Fruit fly (Drosophila melanogaster) whole organism, wandering third instar larva: ENCODE data around the gene CG10996.
A peak's percentile ranks its signal among the peaks of the same experiment; 100 is the strongest.

Source experiments
- Abd-B ChIP-seq: fragments of >200 bp; optimal IDR thresholded peaks from 2 replicates; lab custom pipeline; 2017; ENCODE audit warnings: missing biosample characterization, missing genetic modification characterization
- CG32264 ChIP-seq: fragments of 200-800 bp; sonication (Bioruptor generic); optimal IDR thresholded peaks from 2 replicates; lab custom pipeline; 2016; ENCODE audit warnings: missing biosample characterization, missing genetic modification characterization
- CG9705 ChIP-seq: fragments of 200-800 bp; sonication (Bioruptor generic); optimal IDR thresholded peaks from 2 replicates; lab custom pipeline; 2018; ENCODE audit warnings: missing biosample characterization, mild to moderate bottlenecking, missing genetic modification characterization
- CrebA ChIP-seq: fragments of 200-800 bp; sonication (Bioruptor generic); optimal IDR thresholded peaks from 2 replicates; lab custom pipeline; 2016; ENCODE audit warnings: missing biosample characterization, mild to moderate bottlenecking, missing genetic modification characterization, borderline replicate concordance
- Dfd ChIP-seq: fragments of >200 bp; optimal IDR thresholded peaks from 2 replicates; lab custom pipeline; 2017; ENCODE audit warnings: missing biosample characterization, missing genetic modification characterization
- Dif ChIP-seq: fragments of 200-275, 200-300 bp; sonication (Bioruptor generic); optimal IDR thresholded peaks from 2 replicates; lab custom pipeline; 2018; ENCODE audit warnings: missing biosample characterization, missing genetic modification characterization; ENCODE audit not compliant: partially characterized antibody
- GATAd ChIP-seq: sonication (Bioruptor generic); optimal IDR thresholded peaks from 2 replicates; lab custom pipeline; 2016; ENCODE audit warnings: missing biosample characterization, missing genetic modification characterization
- HLH106 ChIP-seq: fragments of 200-800 bp; optimal IDR thresholded peaks from 3 replicates; lab custom pipeline; 2019; ENCODE audit warnings: missing biosample characterization, mild to moderate bottlenecking, missing genetic modification characterization, moderate library complexity
- Hnf4 ChIP-seq: fragments of 200-800 bp; sonication (Bioruptor generic); optimal IDR thresholded peaks from 2 replicates; lab custom pipeline; 2016; ENCODE audit warnings: missing biosample characterization, mild to moderate bottlenecking, missing genetic modification characterization
- Hr78 ChIP-seq: fragments of >200 bp; optimal IDR thresholded peaks from 2 replicates; lab custom pipeline; 2017; ENCODE audit warnings: missing biosample characterization, missing genetic modification characterization
- Hr83 ChIP-seq: fragments of 200-300 bp; sonication (Bioruptor generic); optimal IDR thresholded peaks from 2 replicates; lab custom pipeline; 2016; ENCODE audit warnings: missing biosample characterization, mild to moderate bottlenecking, missing genetic modification characterization, moderate library complexity; ENCODE audit not compliant: poor library complexity, severe bottlenecking
- Jra ChIP-seq: sonication (Bioruptor generic); optimal IDR thresholded peaks from 2 replicates; lab custom pipeline; 2016; ENCODE audit warnings: missing biosample characterization, missing genetic modification characterization
- Mio ChIP-seq: sonication (Bioruptor generic); optimal IDR thresholded peaks from 2 replicates; lab custom pipeline; 2016; ENCODE audit warnings: missing biosample characterization, missing genetic modification characterization
- Myc ChIP-seq: fragments of >200 bp; optimal IDR thresholded peaks from 2 replicates; lab custom pipeline; 2017
- N ChIP-seq: fragments of >200 bp; optimal IDR thresholded peaks from 2 replicates; lab custom pipeline; 2018; ENCODE audit warnings: missing biosample characterization, missing external identifiers, missing genetic modification characterization
- OdsH ChIP-seq: fragments of 200-800 bp; sonication (Bioruptor generic); optimal IDR thresholded peaks from 2 replicates; lab custom pipeline; 2016; ENCODE audit warnings: missing biosample characterization, mild to moderate bottlenecking, missing genetic modification characterization
- Rel ChIP-seq, 2 experiments: fragments of 200-800 bp; sonication (Bioruptor generic) in 1 of 2; optimal IDR thresholded peaks; 2 replicates in 1 of 2; 3 replicates in 1 of 2; lab custom pipeline; 2016 to 2019; ENCODE audit warnings: mild to moderate bottlenecking in 2 of 2, missing biosample characterization in 2 of 2, missing genetic modification characterization in 2 of 2, moderate library complexity in 1 of 2
- Sp1 ChIP-seq: fragments of 200-800 bp; sonication (Bioruptor generic); optimal IDR thresholded peaks from 3 replicates; lab custom pipeline; 2019; ENCODE audit warnings: missing biosample characterization, mild to moderate bottlenecking, missing genetic modification characterization, moderate library complexity
- Vsx2 ChIP-seq: fragments of 200-300, 225-300 bp; sonication (Bioruptor generic); optimal IDR thresholded peaks from 2 replicates; lab custom pipeline; 2018; ENCODE audit warnings: missing biosample characterization, missing genetic modification characterization; ENCODE audit not compliant: partially characterized antibody
- br ChIP-seq: fragments of 200-800 bp; sonication (Bioruptor generic); optimal IDR thresholded peaks from 2 replicates; lab custom pipeline; 2016; ENCODE audit warnings: missing biosample characterization, missing genetic modification characterization
- brk ChIP-seq: fragments of 200-800 bp; sonication (Bioruptor generic); optimal IDR thresholded peaks from 2 replicates; lab custom pipeline; 2016; ENCODE audit warnings: missing biosample characterization, mild to moderate bottlenecking, missing genetic modification characterization
- dl ChIP-seq, 2 experiments: fragments of 175-275, 200-275 bp in 1 of 2; fragments of 200-275 bp in 1 of 2; sonication (Bioruptor generic); optimal IDR thresholded peaks; lab custom pipeline; 2018; ENCODE audit warnings: mild to moderate bottlenecking in 2 of 2, missing biosample characterization in 2 of 2, missing genetic modification characterization in 2 of 2, moderate library complexity in 2 of 2; ENCODE audit not compliant: partially characterized antibody in 2 of 2, insufficient read depth in 1 of 2
- dmrt93B ChIP-seq: fragments of 200-800 bp; sonication (Bioruptor generic); optimal IDR thresholded peaks from 2 replicates; lab custom pipeline; 2018; ENCODE audit warnings: missing biosample characterization, mild to moderate bottlenecking, missing genetic modification characterization
- dsf ChIP-seq: sonication (Bioruptor generic); optimal IDR thresholded peaks from 2 replicates; lab custom pipeline; 2016; ENCODE audit warnings: missing biosample characterization, missing genetic modification characterization, borderline replicate concordance
- ey ChIP-seq: fragments of 200-800 bp; sonication (Bioruptor generic); optimal IDR thresholded peaks from 2 replicates; lab custom pipeline; 2016; ENCODE audit warnings: missing biosample characterization, missing genetic modification characterization
- foxo ChIP-seq, 2 experiments: fragments of 200-800 bp; sonication (Bioruptor generic); optimal IDR thresholded peaks; 2 replicates in 1 of 2; 3 replicates in 1 of 2; lab custom pipeline; 2016 to 2017; ENCODE audit warnings: missing biosample characterization in 2 of 2, missing genetic modification characterization in 2 of 2
- fru ChIP-seq: fragments of 200-800 bp; sonication (Bioruptor generic); optimal IDR thresholded peaks from 3 replicates; lab custom pipeline; 2016; ENCODE audit warnings: missing biosample characterization, mild to moderate bottlenecking, missing genetic modification characterization
- h ChIP-seq: fragments of 200-800 bp; sonication (Bioruptor generic); optimal IDR thresholded peaks from 3 replicates; lab custom pipeline; 2016; ENCODE audit warnings: missing biosample characterization, mild to moderate bottlenecking, missing genetic modification characterization
- jim ChIP-seq: fragments of 175-275, 200-325 bp; sonication (Bioruptor generic); optimal IDR thresholded peaks from 2 replicates; lab custom pipeline; 2016; ENCODE audit warnings: missing biosample characterization, mild to moderate bottlenecking, missing genetic modification characterization
- lola ChIP-seq: fragments of >200 bp; optimal IDR thresholded peaks from 2 replicates; lab custom pipeline; 2017; ENCODE audit warnings: missing biosample characterization, missing genetic modification characterization
- pan ChIP-seq: fragments of >200 bp; optimal IDR thresholded peaks from 2 replicates; lab custom pipeline; 2017
- psq ChIP-seq: fragments of 200-800 bp; sonication (Bioruptor generic); optimal IDR thresholded peaks from 3 replicates; lab custom pipeline; 2017; ENCODE audit warnings: missing biosample characterization, mild to moderate bottlenecking, missing genetic modification characterization, moderate library complexity
- rgr ChIP-seq: fragments of 200-800 bp; sonication (Bioruptor generic); optimal IDR thresholded peaks from 3 replicates; lab custom pipeline; 2016; ENCODE audit warnings: missing biosample characterization, mild to moderate bottlenecking, missing genetic modification characterization
- sage ChIP-seq: fragments of 200-800 bp; sonication (Bioruptor generic); optimal IDR thresholded peaks from 2 replicates; lab custom pipeline; 2016; ENCODE audit warnings: missing biosample characterization, mild to moderate bottlenecking, missing genetic modification characterization
- sv ChIP-seq: fragments of 200-800 bp; sonication (Bioruptor generic); optimal IDR thresholded peaks from 3 replicates; lab custom pipeline; 2016; ENCODE audit warnings: missing biosample characterization, missing genetic modification characterization
- tai ChIP-seq: sonication (Bioruptor generic); optimal IDR thresholded peaks from 2 replicates; lab custom pipeline; 2016; ENCODE audit warnings: missing biosample characterization, missing genetic modification characterization
- usp ChIP-seq: fragments of >200 bp; optimal IDR thresholded peaks from 2 replicates; lab custom pipeline; 2017; ENCODE audit warnings: missing biosample characterization, missing genetic modification characterization
- woc ChIP-seq: sonication (Bioruptor generic); optimal IDR thresholded peaks from 2 replicates; lab custom pipeline; 2016; ENCODE audit warnings: missing biosample characterization, mild to moderate bottlenecking, missing genetic modification characterization

CG10996 gene

dm6 chrX:13838892-13839291 is 41.5 kb upstream of the CG10996 start:
- TF ChIP-seq HLH106 (peak; percentile 75), Sp1 (GFP tag; lab: Kevin White, UChicago) (peak; percentile 81), fru (peak; percentile 91), dsf (GFP tag; lab: Kevin White, UChicago) (no peak), ey (peak; percentile 94), Hr83 (GFP tag; lab: Kevin White, UChicago) (no peak), rgr (GFP tag; lab: Kevin White, UChicago) (peak; percentile 93), CG9705 (GFP tag; lab: Kevin White, UChicago) (peak; percentile 59), Myc (lab: Kevin White, UChicago) (no peak), Dif (GFP tag; lab: Kevin White, UChicago) (no peak), brk (GFP tag; lab: Kevin White, UChicago) (peak; percentile 78), Hnf4 (GFP tag; lab: Kevin White, UChicago) (peak; percentile 89), Mio (GFP tag; lab: Kevin White, UChicago) (peak; percentile 57), GATAd (peak; percentile 22), foxo (GFP tag; optimal IDR thresholded peaks at IDR 0.05; lab: Kevin White, UChicago) (peak; percentile 70 to 91), sage (peak; percentile 66), CrebA (GFP tag; lab: Kevin White, UChicago) (no peak), tai (GFP tag; lab: Kevin White, UChicago) (peak; percentile 76), woc (peak; percentile 71), Hr78 (no peak), dmrt93B (GFP tag; lab: Kevin White, UChicago) (peak; percentile 73), pan (lab: Kevin White, UChicago) (no peak), Abd-B (GFP tag; lab: Kevin White, UChicago) (no peak), Rel (GFP tag; optimal IDR thresholded peaks at IDR 0.05; lab: Kevin White, UChicago) (peak; percentile 66), Rel (tag; optimal IDR thresholded peaks at IDR 0.05; lab: Kevin White, UChicago) (peak; percentile 37), CG32264 (GFP tag; lab: Kevin White, UChicago) (peak; percentile 88), usp (GFP tag; lab: Kevin White, UChicago) (no peak), br (GFP tag; lab: Kevin White, UChicago) (peak; percentile 92), OdsH (GFP tag; lab: Kevin White, UChicago) (peak; percentile 86), psq (GFP tag; lab: Kevin White, UChicago) (peak; percentile 81), dl (GFP tag; optimal IDR thresholded peaks at IDR 0.05; lab: Kevin White, UChicago; ENCODE audit: insufficient read depth in 1 of 2, partially characterized antibody in 2 of 2) (peak in 1 of 2 experiments; percentile 14), h (GFP tag; lab: Kevin White, UChicago) (peak; percentile 93), Jra (GFP tag; lab: Kevin White, UChicago) (peak; percentile 70), Dfd (no peak), Vsx2 (GFP tag; lab: Kevin White, UChicago) (no peak), lola (no peak), N (no peak), sv (GFP tag; lab: Kevin White, UChicago) (peak; percentile 77), jim (GFP tag; lab: Kevin White, UChicago) (no peak)
- TF ChIP-seq, all 38 proteins: peak for 24

dm6 chrX:13838255-13838654 is 40.8 kb upstream of the CG10996 start:
- TF ChIP-seq psq (GFP tag; lab: Kevin White, UChicago) (peak; percentile 29), Vsx2 (GFP tag; lab: Kevin White, UChicago) (no peak), woc (no peak), HLH106 (peak; percentile 14), Sp1 (GFP tag; lab: Kevin White, UChicago) (peak; percentile 1), sv (GFP tag; lab: Kevin White, UChicago) (no peak), dsf (GFP tag; lab: Kevin White, UChicago) (no peak), Hnf4 (GFP tag; lab: Kevin White, UChicago) (no peak), rgr (GFP tag; lab: Kevin White, UChicago) (peak; percentile 12), ey (no peak)
